Fruit fly (Drosophila melanogaster): ENCODE results near the gene CG10096.

CG10096 gene

DNA sequence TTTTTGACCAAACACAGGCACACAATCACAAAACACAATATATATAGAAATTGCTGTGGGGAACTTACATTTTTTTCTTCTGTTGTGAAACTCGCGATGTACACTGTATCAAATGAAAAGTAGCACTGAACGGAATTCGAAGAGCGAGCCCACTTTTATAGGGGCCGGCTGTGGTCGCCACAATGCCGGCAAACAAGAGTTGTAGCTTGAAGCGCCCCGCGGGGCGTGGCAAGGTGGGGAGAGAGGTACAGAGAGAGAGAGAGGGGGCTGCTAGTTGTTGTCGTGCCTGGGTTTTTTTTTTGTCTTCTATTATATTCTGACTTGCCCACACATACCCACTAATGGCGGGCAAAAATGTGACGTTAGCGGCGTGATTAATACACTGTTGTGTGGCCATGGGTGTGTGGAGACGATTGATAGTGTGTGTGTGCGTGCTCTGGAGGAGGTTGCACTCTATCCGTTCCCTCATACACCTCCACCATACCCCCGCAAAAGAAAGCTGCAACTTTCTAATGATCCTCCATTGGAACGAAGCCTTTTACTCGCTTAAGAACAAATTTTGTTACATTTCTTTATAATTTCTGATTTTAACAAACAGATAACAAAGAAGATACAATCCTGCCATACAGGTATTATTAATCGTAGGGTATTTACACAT, 26.5 kb downstream of the CG10096 start, which contains the start of gene GstD1 (continued):
- TF ChIP-seq Poxn (GFP tag; IDR thresholded peaks at IDR 0.05) (no peak), ap (GFP tag; IDR thresholded peaks at IDR 0.05) (no peak), unc-4 (GFP tag; IDR thresholded peaks at IDR 0.05; ENCODE audit: partially characterized antibody) (0 out of 2 replicates have a peak, but pooled peaks have one; percentile 18), GATAe (GFP tag; conservative IDR thresholded peaks at IDR 0.05) (no peak), CG18619 (GFP tag; optimal IDR thresholded peaks at IDR 0.05) (peak; percentile 44), CG1832 (GFP tag; optimal IDR thresholded peaks at IDR 0.05) (no peak), CG13424 (tag; optimal IDR thresholded peaks at IDR 0.05) (peak; percentile 25), ttk (GFP tag; IDR thresholded peaks at IDR 0.05) (0 out of 2 replicates have a peak, but pooled peaks have one; percentile 23), NC2β (GFP tag; optimal IDR thresholded peaks at IDR 0.05) (peak; percentile 38), row (GFP tag; IDR thresholded peaks at IDR 0.05) (peak; percentile 64), Drgx (GFP tag; IDR thresholded peaks at IDR 0.05) (peak; percentile 78), Meics (GFP tag; optimal IDR thresholded peaks at IDR 0.05) (peak; percentile 73), Fer1 (GFP tag; optimal IDR thresholded peaks at IDR 0.05) (peak; percentile 38), CG8290 (GFP tag; optimal IDR thresholded peaks at IDR 0.05) (no peak), CG8290 (tag; optimal IDR thresholded peaks at IDR 0.05) (peak in 1 of 2 experiments; percentile 34), ind (GFP tag; optimal IDR thresholded peaks at IDR 0.05) (peak; percentile 63), slbo (GFP tag; IDR thresholded peaks at IDR 0.05) (no peak; the same call in none of the 2 replicates), bigmax (GFP tag; optimal IDR thresholded peaks at IDR 0.05) (no peak), CG8388 (GFP tag; optimal IDR thresholded peaks at IDR 0.05) (no peak), CG11723 (GFP tag; optimal IDR thresholded peaks at IDR 0.05) (no peak), HmgD (GFP tag; optimal IDR thresholded peaks at IDR 0.05) (no peak), scrt (GFP tag; optimal IDR thresholded peaks at IDR 0.05) (peak; percentile 35), Ptx1 (GFP tag; IDR thresholded peaks at IDR 0.05) (peak; percentile 51), Scr (GFP tag; IDR thresholded peaks at IDR 0.05; ENCODE audit: partially characterized antibody) (peak; percentile 40), Bdp1 (GFP tag; optimal IDR thresholded peaks at IDR 0.05) (no peak), CG14667 (GFP tag; IDR thresholded peaks at IDR 0.05) (no peak), CG14860 (GFP tag; IDR thresholded peaks at IDR 0.05; ENCODE audit: partially characterized antibody) (no peak), knrl (GFP tag; IDR thresholded peaks at IDR 0.05; ENCODE audit: partially characterized antibody) (no peak; the same call in 2 of the 3 replicates), Dbx (GFP tag; IDR thresholded peaks at IDR 0.05) (peak; percentile 69; the same call in 2 of the 3 replicates), grau (tag; optimal IDR thresholded peaks at IDR 0.05) (peak; percentile 46), seq (GFP tag; IDR thresholded peaks at IDR 0.05) (no peak), CG33557 (GFP tag; optimal IDR thresholded peaks at IDR 0.05) (no peak), nmo (GFP tag; optimal IDR thresholded peaks at IDR 0.05) (peak; percentile 54), eyg (GFP tag; optimal IDR thresholded peaks at IDR 0.05) (no peak), chinmo (GFP tag; IDR thresholded peaks at IDR 0.05; ENCODE audit: partially characterized antibody) (peak; percentile 90), CG14014 (GFP tag; IDR thresholded peaks at IDR 0.05) (peak; percentile 36; the same call in 1 of the 2 replicates), slp2 (GFP tag; optimal IDR thresholded peaks at IDR 0.05) (peak; percentile 39), nau (GFP tag; optimal IDR thresholded peaks at IDR 0.05) (peak; percentile 6), lilli (GFP tag; optimal IDR thresholded peaks at IDR 0.05) (peak; percentile 31), CG10274 (GFP tag; optimal IDR thresholded peaks at IDR 0.05) (peak; percentile 86), dmrt11E (tag; optimal IDR thresholded peaks at IDR 0.05) (no peak), Myb (GFP tag; optimal IDR thresholded peaks at IDR 0.05) (peak; percentile 4), Aef1 (GFP tag; IDR thresholded peaks at IDR 0.05) (peak; percentile 71; the same call in 2 of the 3 replicates), CG17359 (tag; optimal IDR thresholded peaks at IDR 0.05) (peak; percentile 8), Stat92E (GFP tag; optimal IDR thresholded peaks at IDR 0.05) (peak in 1 of 3 experiments; percentile 21), CG30431 (GFP tag; optimal IDR thresholded peaks at IDR 0.05) (no peak), CG18599 (GFP tag; optimal IDR thresholded peaks at IDR 0.05) (peak; percentile 56), Tbp (GFP tag; optimal IDR thresholded peaks at IDR 0.05) (no peak), CG6791 (GFP tag; IDR thresholded peaks at IDR 0.05; ENCODE audit: partially characterized antibody) (0 out of 3 replicates have a peak, but pooled peaks have one; percentile 27)
